Worm (Caenorhabditis elegans) whole organism, midembryonic: ENCODE measurements around the gene sra-30.

Experiments used
- T22C8.4 ChIP-seq: fragments of 200-800 bp; sonication (Bioruptor generic); IDR thresholded peaks from 2 replicates; pipeline ENCODE4 v1.3.6; 2022; ENCODE audit warnings: missing genetic modification characterization, missing compliant biosample characterization
- cog-1 ChIP-seq: sonication (generic microtip); optimal IDR thresholded peaks from 2 replicates; lab custom pipeline; 2016; ENCODE audit warnings: missing genetic modification characterization, missing compliant biosample characterization
- flt-1 ChIP-seq: fragments of 200-800 bp; sonication (Bioruptor generic); IDR thresholded peaks from 2 replicates; pipeline ENCODE4 v1.3.6; 2022; ENCODE audit warnings: missing genetic modification characterization, missing compliant biosample characterization
- klf-2 ChIP-seq: fragments of 200-800 bp; sonication (Bioruptor generic); conservative IDR thresholded peaks from 2 replicates; pipeline ENCODE4 v1.3.6; 2022; ENCODE audit warnings: missing genetic modification reagents, missing genetic modification characterization, missing compliant biosample characterization
- med-1 ChIP-seq: sonication (generic microtip); optimal IDR thresholded peaks from 2 replicates; lab custom pipeline; 2017; ENCODE audit warnings: missing genetic modification characterization, mild to moderate bottlenecking, missing compliant biosample characterization, antibody characterized with exemption, missing genetic modification reagents; ENCODE audit not compliant: insufficient read depth
- ref-1 ChIP-seq: fragments of 200-800 bp; sonication (Bioruptor generic); conservative IDR thresholded peaks from 2 replicates; pipeline ENCODE4 v1.3.6; 2022; ENCODE audit warnings: missing genetic modification reagents, missing genetic modification characterization, missing compliant biosample characterization
- tab-1 ChIP-seq: fragments of 200-800 bp; sonication (Bioruptor generic); IDR thresholded peaks from 2 replicates; pipeline ENCODE4 v1.3.6; 2022; ENCODE audit warnings: missing genetic modification characterization, missing compliant biosample characterization
- ztf-23 ChIP-seq: fragments of 200-800 bp; sonication (Bioruptor generic); IDR thresholded peaks from 2 replicates; pipeline ENCODE4 v1.3.6; 2022; ENCODE audit warnings: missing genetic modification reagents, missing genetic modification characterization, missing compliant biosample characterization
- ztf-29 ChIP-seq: fragments of 200-800 bp; sonication (Bioruptor generic); IDR thresholded peaks from 2 replicates; pipeline ENCODE4 v1.3.6; 2022; ENCODE audit warnings: missing genetic modification reagents, missing genetic modification characterization, missing compliant biosample characterization

sra-30 gene

ce11 chrIV:15147104-15147503 lies 55.7 kb downstream of the sra-30 start, which contains the start of gene str-78:
Gene str-78 (minus strand): TSS chrIV:15147204.
- no peak for TF ChIP-seq cog-1 (tag; lab: Kevin White, UChicago)
- no peak for TF ChIP-seq ztf-23 (GFP tag; lab: Robert Waterston, UW)
- no peak for TF ChIP-seq flt-1 (GFP tag; lab: Robert Waterston, UW)
- no peak for TF ChIP-seq ztf-29 (GFP tag; lab: Robert Waterston, UW)
- TF ChIP-seq T22C8.4 (GFP tag; lab: Robert Waterston, UW): no peak
- no peak for TF ChIP-seq ref-1 (GFP tag; lab: Robert Waterston, UW)
- TF ChIP-seq tab-1 (GFP tag; lab: Robert Waterston, UW): no peak
- TF ChIP-seq med-1: no peak
- no peak for TF ChIP-seq klf-2
